Worm (Caenorhabditis elegans) whole organism, midembryonic: Measurements from ENCODE around the gene C46G7.1.

Experiments used
- T22C8.4 ChIP-seq: fragments of 200-800 bp; sonication (Bioruptor generic); IDR thresholded peaks from 2 replicates; pipeline ENCODE4 v1.3.6; 2022; ENCODE audit warnings: missing genetic modification characterization, missing compliant biosample characterization
- cog-1 ChIP-seq: sonication (generic microtip); optimal IDR thresholded peaks from 2 replicates; lab custom pipeline; 2016; ENCODE audit warnings: missing genetic modification characterization, missing compliant biosample characterization
- flt-1 ChIP-seq: fragments of 200-800 bp; sonication (Bioruptor generic); IDR thresholded peaks from 2 replicates; pipeline ENCODE4 v1.3.6; 2022; ENCODE audit warnings: missing genetic modification characterization, missing compliant biosample characterization
- klf-2 ChIP-seq: fragments of 200-800 bp; sonication (Bioruptor generic); conservative IDR thresholded peaks from 2 replicates; pipeline ENCODE4 v1.3.6; 2022; ENCODE audit warnings: missing genetic modification reagents, missing genetic modification characterization, missing compliant biosample characterization
- med-1 ChIP-seq: sonication (generic microtip); optimal IDR thresholded peaks from 2 replicates; lab custom pipeline; 2017; ENCODE audit warnings: missing genetic modification characterization, mild to moderate bottlenecking, missing compliant biosample characterization, antibody characterized with exemption, missing genetic modification reagents; ENCODE audit not compliant: insufficient read depth
- ref-1 ChIP-seq: fragments of 200-800 bp; sonication (Bioruptor generic); conservative IDR thresholded peaks from 2 replicates; pipeline ENCODE4 v1.3.6; 2022; ENCODE audit warnings: missing genetic modification reagents, missing genetic modification characterization, missing compliant biosample characterization
- tab-1 ChIP-seq: fragments of 200-800 bp; sonication (Bioruptor generic); IDR thresholded peaks from 2 replicates; pipeline ENCODE4 v1.3.6; 2022; ENCODE audit warnings: missing genetic modification characterization, missing compliant biosample characterization
- ztf-23 ChIP-seq: fragments of 200-800 bp; sonication (Bioruptor generic); IDR thresholded peaks from 2 replicates; pipeline ENCODE4 v1.3.6; 2022; ENCODE audit warnings: missing genetic modification reagents, missing genetic modification characterization, missing compliant biosample characterization
- ztf-29 ChIP-seq: fragments of 200-800 bp; sonication (Bioruptor generic); IDR thresholded peaks from 2 replicates; pipeline ENCODE4 v1.3.6; 2022; ENCODE audit warnings: missing genetic modification reagents, missing genetic modification characterization, missing compliant biosample characterization

C46G7.1 gene

DNA sequence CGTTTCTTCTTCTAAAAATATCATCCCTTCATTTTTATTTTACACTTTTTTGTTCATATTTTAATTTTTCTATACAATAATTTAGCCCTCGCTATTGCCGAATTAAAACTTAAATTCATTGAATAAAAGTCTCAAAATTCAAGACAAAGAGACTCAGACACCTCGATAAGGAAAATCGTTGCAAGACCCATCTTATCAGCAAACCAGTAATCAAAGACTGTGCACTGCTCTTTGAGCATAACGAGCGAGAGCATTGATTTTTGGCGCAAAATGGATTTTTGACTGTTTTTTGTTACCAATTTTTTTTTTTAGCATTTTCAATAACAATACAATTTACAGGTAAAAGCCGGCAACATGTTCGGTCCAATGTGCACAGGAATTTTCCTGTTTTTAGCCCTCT lies at the start of gene C46G7.1:
Gene C46G7.1, plus strand, starts transcription at position 340 of the 400 bp plus-strand sequence.
- TF ChIP-seq ref-1 (GFP tag; lab: Robert Waterston, UW), result no peak

ce11 chrIV:5970526-5970925 lies 47.3 kb upstream of the C46G7.1 start:
- TF ChIP-seq ztf-23, result no peak
- TF ChIP-seq tab-1, result no peak
- TF ChIP-seq ztf-29 (GFP tag; lab: Robert Waterston, UW), result no peak

DNA sequence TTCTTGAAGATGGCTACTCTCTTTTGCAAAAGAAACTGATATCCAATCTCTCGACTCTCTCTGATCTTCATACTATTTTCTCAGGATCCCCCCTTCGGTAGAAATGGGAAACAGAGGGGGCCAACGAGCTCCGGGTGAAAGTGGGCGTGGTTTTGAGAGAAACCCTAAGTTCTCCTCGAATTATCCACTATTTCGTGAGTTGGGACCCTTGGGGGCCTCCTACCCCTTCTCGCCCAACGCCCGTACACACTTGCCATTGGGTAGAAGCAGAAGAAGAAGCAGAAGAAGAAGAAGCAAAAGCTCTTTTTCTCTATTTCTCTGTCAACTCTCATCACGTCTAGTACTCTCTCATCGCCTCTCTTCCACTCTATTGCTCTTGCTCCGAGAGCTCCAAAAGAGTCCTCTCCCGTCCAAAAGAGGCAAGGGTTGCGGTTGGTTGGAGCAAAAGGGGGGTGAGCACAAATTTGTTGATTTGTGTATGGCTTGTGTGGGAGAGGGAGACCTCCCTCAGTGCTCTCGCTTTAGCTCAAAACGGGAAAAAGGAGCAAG lies 43.8 kb upstream of the C46G7.1 start:
- TF ChIP-seq flt-1 (peak; percentile 59; the same call in 1 of the 2 replicates), cog-1 (tag; lab: Kevin White, UChicago) (peak; percentile 56), ref-1 (GFP tag; lab: Robert Waterston, UW) (no peak)

DNA sequence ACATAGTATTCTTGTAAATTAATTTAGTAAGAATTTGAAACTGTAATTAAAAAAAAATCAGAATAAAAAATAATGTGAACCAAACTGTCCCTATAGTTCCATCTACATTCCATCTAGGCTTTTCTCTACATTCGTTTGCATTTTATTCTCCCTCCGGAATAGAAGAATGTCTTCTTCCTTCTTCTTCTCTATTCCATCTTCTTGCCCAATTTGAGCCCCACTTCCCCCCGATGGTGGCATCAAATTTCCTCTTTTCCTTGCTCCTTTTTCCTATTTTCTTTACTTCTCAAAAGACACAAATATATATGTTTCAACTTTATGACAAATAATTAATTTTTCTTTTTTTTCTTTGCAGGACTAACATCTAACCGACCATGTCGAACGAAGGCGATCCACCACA lies 42.6 kb upstream of the C46G7.1 start, which contains the start of gene unc-44:
Gene unc-44, plus strand, starts transcription at position 356 of the 400 bp plus-strand sequence.
- TF ChIP-seq klf-2 (no peak), flt-1 (no peak), cog-1 (tag; lab: Kevin White, UChicago) (no peak), med-1 (GFP tag; lab: Kevin White, UChicago) (no peak), tab-1 (no peak), ref-1 (GFP tag; lab: Robert Waterston, UW) (no peak), ztf-23 (no peak), ztf-29 (GFP tag; lab: Robert Waterston, UW) (no peak), T22C8.4 (GFP tag; lab: Robert Waterston, UW) (no peak)

- TF ChIP-seq T22C8.4 (GFP tag; lab: Robert Waterston, UW) (no peak), ztf-29 (GFP tag; lab: Robert Waterston, UW) (no peak), ztf-23 (no peak), med-1 (GFP tag; lab: Kevin White, UChicago) (no peak), klf-2 (no peak), cog-1 (tag; lab: Kevin White, UChicago) (no peak), tab-1 (no peak), ref-1 (GFP tag; lab: Robert Waterston, UW) (no peak), flt-1 (no peak)
Observed at ce11 chrIV:5977276-5977675, 40.5 kb upstream of the C46G7.1 start.

ce11 chrIV:5979818-5980217 lies 38.0 kb upstream of the C46G7.1 start:
- TF ChIP-seq ztf-23, result no peak
- no peak for TF ChIP-seq ztf-29 (GFP tag; lab: Robert Waterston, UW)
- no peak for TF ChIP-seq med-1 (GFP tag; lab: Kevin White, UChicago)
- TF ChIP-seq ref-1 (GFP tag; lab: Robert Waterston, UW), result no peak
- TF ChIP-seq klf-2, result no peak
- no peak for TF ChIP-seq cog-1 (tag; lab: Kevin White, UChicago)
- TF ChIP-seq flt-1, result no peak
- no peak for TF ChIP-seq T22C8.4 (GFP tag; lab: Robert Waterston, UW)
- no peak for TF ChIP-seq tab-1

DNA sequence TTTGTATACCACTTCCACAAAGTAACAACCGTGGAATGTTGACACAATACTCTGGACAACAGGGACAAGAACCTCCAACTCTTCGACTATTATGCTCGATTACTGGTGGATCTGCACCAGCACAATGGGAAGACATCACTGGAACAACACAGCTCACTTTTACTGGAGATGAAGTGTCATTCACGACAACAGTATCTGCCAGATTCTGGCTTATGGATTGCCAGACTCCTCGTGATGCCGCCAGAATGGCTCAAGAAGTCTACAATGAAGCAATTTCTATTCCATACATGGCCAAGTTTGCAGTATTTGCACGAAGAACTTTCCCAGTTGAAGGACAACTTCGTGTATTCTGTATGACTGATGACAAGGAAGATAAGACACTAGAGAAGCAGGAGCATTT lies 34.6 kb upstream of the C46G7.1 start:
- no peak for TF ChIP-seq ztf-29 (GFP tag; lab: Robert Waterston, UW)
- no peak for TF ChIP-seq flt-1
- no peak for TF ChIP-seq tab-1
- no peak for TF ChIP-seq cog-1 (tag; lab: Kevin White, UChicago)
- no peak for TF ChIP-seq med-1 (GFP tag; lab: Kevin White, UChicago)
- TF ChIP-seq ztf-23, result no peak
- TF ChIP-seq T22C8.4 (GFP tag; lab: Robert Waterston, UW), result no peak
- no peak for TF ChIP-seq klf-2
- TF ChIP-seq ref-1 (GFP tag; lab: Robert Waterston, UW), result no peak

- no peak for TF ChIP-seq tab-1
- TF ChIP-seq klf-2, result no peak
- no peak for TF ChIP-seq ztf-23
- no peak for TF ChIP-seq med-1 (GFP tag; lab: Kevin White, UChicago)
- no peak for TF ChIP-seq ref-1 (GFP tag; lab: Robert Waterston, UW)
- no peak for TF ChIP-seq ztf-29 (GFP tag; lab: Robert Waterston, UW)
- no peak for TF ChIP-seq T22C8.4 (GFP tag; lab: Robert Waterston, UW)
- TF ChIP-seq cog-1 (tag; lab: Kevin White, UChicago), result no peak
- TF ChIP-seq flt-1, result no peak
Observed at ce11 chrIV:5985422-5985821, 32.4 kb upstream of the C46G7.1 start.

DNA sequence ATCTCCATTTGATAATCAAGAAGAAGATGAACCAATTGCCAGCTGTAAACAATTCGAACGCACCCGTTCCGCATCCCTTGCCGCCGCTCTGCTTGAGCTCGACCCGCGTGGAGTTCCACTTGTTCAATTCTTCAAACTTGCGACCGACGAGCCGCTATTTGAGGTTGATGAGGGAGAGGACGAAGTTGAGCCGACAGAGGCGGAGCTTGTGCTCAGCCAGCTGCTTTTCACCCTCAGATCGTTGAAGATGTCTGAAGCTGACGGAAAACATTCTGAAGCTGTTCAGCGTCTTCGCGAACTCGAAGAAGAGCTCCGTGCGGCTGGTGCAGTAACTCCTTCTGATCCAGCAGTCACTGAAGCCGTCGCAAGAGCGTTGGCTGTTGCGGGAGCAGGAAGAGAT lies 32.0 kb upstream of the C46G7.1 start:
- no peak for TF ChIP-seq med-1 (GFP tag; lab: Kevin White, UChicago)
- TF ChIP-seq flt-1, result no peak
- TF ChIP-seq T22C8.4 (GFP tag; lab: Robert Waterston, UW), result no peak
- no peak for TF ChIP-seq ztf-23
- TF ChIP-seq tab-1, result no peak
- no peak for TF ChIP-seq ztf-29 (GFP tag; lab: Robert Waterston, UW)
- TF ChIP-seq cog-1 (tag; lab: Kevin White, UChicago), result no peak
- TF ChIP-seq klf-2, result no peak
- TF ChIP-seq ref-1 (GFP tag; lab: Robert Waterston, UW), result no peak

DNA sequence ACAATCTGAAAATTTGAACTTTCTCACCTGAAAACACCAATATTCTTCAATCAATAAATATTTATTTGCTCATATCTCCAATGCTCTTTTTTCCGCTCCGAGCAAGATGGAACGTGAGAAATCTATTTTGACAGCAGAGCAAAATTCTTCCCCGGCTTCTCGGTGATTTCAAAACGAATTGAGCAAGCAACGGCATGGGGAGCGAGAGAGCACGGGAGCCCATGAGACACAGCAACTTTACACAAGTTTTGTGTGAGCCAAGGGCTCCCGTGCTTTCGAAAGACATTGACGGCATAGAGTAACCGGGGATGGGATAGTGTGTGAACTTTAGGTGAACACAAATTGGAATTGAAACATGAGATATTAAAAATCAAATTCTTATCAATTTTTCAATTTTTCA lies 31.0 kb upstream of the C46G7.1 start:
- no peak for TF ChIP-seq T22C8.4 (GFP tag; lab: Robert Waterston, UW)
- TF ChIP-seq tab-1, result no peak
- no peak for TF ChIP-seq cog-1 (tag; lab: Kevin White, UChicago)
- no peak for TF ChIP-seq ref-1 (GFP tag; lab: Robert Waterston, UW)
- TF ChIP-seq ztf-29 (GFP tag; lab: Robert Waterston, UW), result no peak
- TF ChIP-seq klf-2, result no peak
- no peak for TF ChIP-seq flt-1
- TF ChIP-seq ztf-23, result no peak
- TF ChIP-seq med-1 (GFP tag; lab: Kevin White, UChicago), result no peak

ce11 chrIV:5990503-5990902 lies 27.3 kb upstream of the C46G7.1 start:
- TF ChIP-seq med-1 (GFP tag; lab: Kevin White, UChicago) (no peak), ztf-23 (no peak)
